Fruit fly (Drosophila melanogaster) whole organism, embryonic: Measurements from ENCODE around the gene lobo.
"Not testable (repeated sequence)": the region's sequence is repeated elsewhere in the genome, so short reads cannot be mapped to it uniquely, and the experiment has no call there.

ENCODE experiments used
- CG1024 ChIP-seq: fragments of 200-800 bp; sonication (Bioruptor generic); IDR thresholded peaks from 2 replicates; pipeline ENCODE4 v1.3.6; 2022; ENCODE audit warnings: missing biosample characterization, missing genetic modification characterization
- CG10267 ChIP-seq: fragments of 200-800 bp; sonication (Bioruptor generic); optimal IDR thresholded peaks from 2 replicates; lab custom pipeline; 2018; ENCODE audit warnings: missing biosample characterization, mild to moderate bottlenecking, missing genetic modification characterization, moderate library complexity
- CG10654 ChIP-seq: fragments of 200-800 bp; sonication (Bioruptor generic); optimal IDR thresholded peaks from 2 replicates; lab custom pipeline; 2016; ENCODE audit warnings: missing biosample characterization, missing genetic modification characterization
- CG11247 ChIP-seq: fragments of 200-800 bp; sonication (Bioruptor generic); IDR thresholded peaks from 2 replicates; pipeline ENCODE4 v1.3.6; 2022; ENCODE audit warnings: missing biosample characterization, missing genetic modification characterization
- CG11695 ChIP-seq: fragments of 200-800 bp; sonication (Bioruptor generic); IDR thresholded peaks from 3 replicates; pipeline ENCODE4 v1.3.6; 2022; ENCODE audit warnings: missing biosample characterization, missing genetic modification characterization
- CG12104 ChIP-seq: fragments of 200-800 bp; sonication (Bioruptor generic); optimal IDR thresholded peaks from 3 replicates; lab custom pipeline; 2016; ENCODE audit warnings: missing biosample characterization, missing genetic modification characterization
- CG14667 ChIP-seq: fragments of 200-800 bp; sonication (Bioruptor generic); IDR thresholded peaks from 2 replicates; pipeline ENCODE4 v1.3.6; 2022; ENCODE audit warnings: missing biosample characterization, missing genetic modification characterization
- CG15011 ChIP-seq: fragments of 200-800 bp; sonication (Bioruptor generic); optimal IDR thresholded peaks from 3 replicates; lab custom pipeline; 2018; ENCODE audit warnings: missing biosample characterization, mild to moderate bottlenecking, missing genetic modification characterization
- CG1603 ChIP-seq: fragments of 200-800 bp; sonication (Bioruptor generic); optimal IDR thresholded peaks from 2 replicates; lab custom pipeline; 2019; ENCODE audit warnings: missing biosample characterization, mild to moderate bottlenecking, missing genetic modification characterization, moderate library complexity
- CG17829 ChIP-seq: fragments of 200-800 bp; optimal IDR thresholded peaks from 2 replicates; lab custom pipeline; 2019; ENCODE audit warnings: missing biosample characterization, mild to moderate bottlenecking, missing genetic modification characterization, moderate library complexity
- CG2889 ChIP-seq: fragments of 200-800 bp; sonication (Bioruptor generic); IDR thresholded peaks from 3 replicates; pipeline ENCODE4 v1.3.6; 2022; ENCODE audit warnings: missing biosample characterization, missing genetic modification characterization
- CG30431 ChIP-seq: fragments of 200-800 bp; sonication (Bioruptor generic); optimal IDR thresholded peaks from 2 replicates; lab custom pipeline; 2017; ENCODE audit warnings: missing biosample characterization, missing genetic modification characterization
- CG32532 ChIP-seq: fragments of 200-800 bp; sonication (Bioruptor generic); IDR thresholded peaks from 2 replicates; pipeline ENCODE4 v1.3.6; 2022; ENCODE audit warnings: missing biosample characterization, missing genetic modification characterization
- CG4328 ChIP-seq: fragments of 200-800 bp; sonication (Bioruptor generic); optimal IDR thresholded peaks from 3 replicates; lab custom pipeline; 2017; ENCODE audit warnings: missing biosample characterization, missing genetic modification reagents, missing genetic modification characterization
- CG5245 ChIP-seq: fragments of 200-800 bp; sonication (Bioruptor generic); optimal IDR thresholded peaks from 3 replicates; lab custom pipeline; 2016; ENCODE audit warnings: missing biosample characterization, missing genetic modification characterization
- CG6254 ChIP-seq: fragments of 200-800 bp; sonication (Bioruptor generic); optimal IDR thresholded peaks from 3 replicates; lab custom pipeline; 2017; ENCODE audit warnings: mild to moderate bottlenecking, missing biosample characterization, missing genetic modification reagents, missing genetic modification characterization
- CG6272 ChIP-seq: fragments of 200-800 bp; sonication (Bioruptor generic); IDR thresholded peaks from 2 replicates; pipeline ENCODE4 v1.3.6; 2022; ENCODE audit warnings: missing biosample characterization, missing genetic modification characterization
- CG6654 ChIP-seq: fragments of 200-800 bp; sonication (Bioruptor generic); optimal IDR thresholded peaks from 2 replicates; lab custom pipeline; 2017; ENCODE audit warnings: missing biosample characterization, mild to moderate bottlenecking, missing genetic modification characterization
- CG7357 ChIP-seq: fragments of 200-800 bp; sonication (Bioruptor generic); IDR thresholded peaks from 3 replicates; pipeline ENCODE4 v1.3.6; 2022; ENCODE audit warnings: missing biosample characterization, missing genetic modification characterization
- CG7987 ChIP-seq: fragments of 200-800 bp; sonication (Bioruptor generic); optimal IDR thresholded peaks from 2 replicates; lab custom pipeline; 2018; ENCODE audit warnings: missing biosample characterization, mild to moderate bottlenecking, missing genetic modification characterization, moderate library complexity
- CG8089 ChIP-seq: fragments of 200-800 bp; sonication (Bioruptor generic); optimal IDR thresholded peaks from 3 replicates; lab custom pipeline; 2016; ENCODE audit warnings: missing biosample characterization, missing genetic modification characterization
- CkIIα-i1 ChIP-seq: fragments of 200-800 bp; sonication (Bioruptor generic); IDR thresholded peaks from 2 replicates; pipeline ENCODE4 v1.3.6; 2022; ENCODE audit warnings: missing biosample characterization, missing genetic modification characterization
- D ChIP-seq, 2 experiments: fragments of 200-800 bp in 1 of 2; fragments of >200 bp in 1 of 2; sonication (Bioruptor generic) in 1 of 2; optimal IDR thresholded peaks; 2 replicates in 1 of 2; 3 replicates in 1 of 2; lab custom pipeline; 2017; ENCODE audit warnings: mild to moderate bottlenecking in 1 of 2, missing biosample characterization in 1 of 2, missing genetic modification characterization in 1 of 2, missing genetic modification reagents in 1 of 2
- D19B ChIP-seq: fragments of 200-800 bp; sonication (Bioruptor generic); optimal IDR thresholded peaks from 2 replicates; lab custom pipeline; 2017; ENCODE audit warnings: missing biosample characterization, mild to moderate bottlenecking, missing genetic modification characterization
- Dbx ChIP-seq: fragments of 200-800 bp; sonication (Bioruptor generic); IDR thresholded peaks from 3 replicates; pipeline ENCODE4 v1.3.6; 2022; ENCODE audit warnings: missing biosample characterization, missing genetic modification characterization
- HLH3B ChIP-seq: fragments of 200-800 bp; sonication (Bioruptor generic); IDR thresholded peaks from 2 replicates; pipeline ENCODE4 v1.3.6; 2022; ENCODE audit warnings: missing biosample characterization, missing genetic modification characterization
- HLHmδ ChIP-seq: fragments of 200-800 bp; sonication (Bioruptor generic); optimal IDR thresholded peaks from 2 replicates; lab custom pipeline; 2018; ENCODE audit warnings: missing biosample characterization, mild to moderate bottlenecking, missing genetic modification characterization, moderate library complexity
- Meics ChIP-seq: fragments of 200-800 bp; sonication (Bioruptor generic); optimal IDR thresholded peaks from 2 replicates; lab custom pipeline; 2017; ENCODE audit warnings: missing biosample characterization, mild to moderate bottlenecking, missing genetic modification characterization
- NfI ChIP-seq: fragments of 200-800 bp; sonication (Bioruptor generic); optimal IDR thresholded peaks from 3 replicates; lab custom pipeline; 2018; ENCODE audit warnings: missing biosample characterization, mild to moderate bottlenecking, missing genetic modification characterization, moderate library complexity
- Oli ChIP-seq: fragments of 200-800 bp; sonication (Bioruptor generic); optimal IDR thresholded peaks from 2 replicates; lab custom pipeline; 2018; ENCODE audit warnings: missing biosample characterization, mild to moderate bottlenecking, missing genetic modification characterization, moderate library complexity
- Rfx ChIP-seq: fragments of 200-800 bp; sonication (Bioruptor generic); IDR thresholded peaks from 2 replicates; pipeline ENCODE4 v1.3.6; 2022; ENCODE audit warnings: missing biosample characterization, missing genetic modification characterization
- amos ChIP-seq: fragments of 200-800 bp; sonication (Bioruptor generic); IDR thresholded peaks from 2 replicates; pipeline ENCODE4 v1.3.6; 2022; ENCODE audit warnings: missing biosample characterization, missing genetic modification characterization; ENCODE audit not compliant: partially characterized antibody
- ase ChIP-seq: fragments of 200-800 bp; sonication (Bioruptor generic); IDR thresholded peaks from 3 replicates; pipeline ENCODE4 v1.3.6; 2022; ENCODE audit warnings: missing biosample characterization, missing genetic modification characterization
- ato ChIP-seq: fragments of 200-800 bp; sonication (Bioruptor generic); IDR thresholded peaks from 2 replicates; pipeline ENCODE4 v1.3.6; 2022; ENCODE audit warnings: missing biosample characterization, missing genetic modification characterization; ENCODE audit not compliant: partially characterized antibody
- bowl ChIP-seq: fragments of 200-800 bp; sonication (Bioruptor generic); IDR thresholded peaks from 2 replicates; pipeline ENCODE4 v1.3.6; 2022; ENCODE audit warnings: missing biosample characterization, missing genetic modification characterization
- cas ChIP-seq: fragments of 200-800 bp; sonication (Bioruptor generic); IDR thresholded peaks from 2 replicates; pipeline ENCODE4 v1.3.6; 2022; ENCODE audit warnings: missing biosample characterization, missing genetic modification characterization
- croc ChIP-seq: fragments of 200-800 bp; sonication (Bioruptor generic); conservative IDR thresholded peaks from 3 replicates; pipeline ENCODE4 v1.3.6; 2022; ENCODE audit warnings: missing biosample characterization, missing genetic modification characterization
- dysf ChIP-seq: fragments of 200-800 bp; sonication (Bioruptor generic); IDR thresholded peaks from 3 replicates; pipeline ENCODE4 v1.3.6; 2022; ENCODE audit warnings: missing biosample characterization, missing genetic modification characterization
- lov ChIP-seq, 2 experiments: fragments of 200-800 bp in 1 of 2; fragments of >200 bp in 1 of 2; sonication (Bioruptor generic) in 1 of 2; IDR thresholded peaks in 1 of 2; optimal IDR thresholded peaks in 1 of 2; 2 replicates in 1 of 2; 3 replicates in 1 of 2; pipeline versions ENCODE4 v1.3.6 to Lab custom; 2017 to 2022; ENCODE audit warnings: missing biosample characterization in 1 of 2, missing genetic modification characterization in 1 of 2
- nmo ChIP-seq: fragments of 200-800 bp; sonication (Bioruptor generic); optimal IDR thresholded peaks from 2 replicates; lab custom pipeline; 2018; ENCODE audit warnings: missing biosample characterization, mild to moderate bottlenecking, missing genetic modification characterization, moderate library complexity
- pan ChIP-seq, 4 experiments: fragments of >200 bp in 3 of 4; fragments of 200-800 bp in 1 of 4; sonication (Bioruptor generic) in 1 of 4; optimal IDR thresholded peaks in 3 of 4; IDR thresholded peaks in 1 of 4; 2 replicates each; pipeline versions ENCODE4 v1.3.6 to Lab custom; 2017 to 2022; ENCODE audit warnings: missing biosample characterization in 2 of 4, missing genetic modification characterization in 2 of 4, mixed read lengths in 1 of 4
- ranshi ChIP-seq: fragments of 200-800 bp; sonication (Bioruptor generic); IDR thresholded peaks from 2 replicates; pipeline ENCODE4 v1.3.6; 2022; ENCODE audit warnings: missing biosample characterization, missing genetic modification characterization
- row ChIP-seq: fragments of 200-800 bp; sonication (Bioruptor generic); IDR thresholded peaks from 3 replicates; pipeline ENCODE4 v1.3.6; 2022; ENCODE audit warnings: missing biosample characterization, missing genetic modification characterization
- schlank ChIP-seq: fragments of 200-800 bp; sonication (Bioruptor generic); optimal IDR thresholded peaks from 2 replicates; lab custom pipeline; 2018; ENCODE audit warnings: missing biosample characterization, mild to moderate bottlenecking, missing genetic modification characterization
- tin ChIP-seq: fragments of 200-800 bp; sonication (Bioruptor generic); optimal IDR thresholded peaks from 3 replicates; lab custom pipeline; 2016; ENCODE audit warnings: missing biosample characterization, missing genetic modification characterization
- unc-4 ChIP-seq: fragments of 200-800 bp; sonication (Bioruptor generic); IDR thresholded peaks from 2 replicates; pipeline ENCODE4 v1.3.6; 2022; ENCODE audit warnings: missing biosample characterization, missing genetic modification characterization; ENCODE audit not compliant: partially characterized antibody
- unpg ChIP-seq: fragments of 200-800 bp; sonication (Bioruptor generic); optimal IDR thresholded peaks from 3 replicates; lab custom pipeline; 2018; ENCODE audit warnings: missing biosample characterization, mild to moderate bottlenecking, missing genetic modification characterization, moderate library complexity
- z ChIP-seq: fragments of 200-800 bp; sonication (Bioruptor generic); IDR thresholded peaks from 3 replicates; pipeline ENCODE4 v1.3.6; 2022; ENCODE audit warnings: missing biosample characterization, missing genetic modification characterization

The lobo gene

DNA sequence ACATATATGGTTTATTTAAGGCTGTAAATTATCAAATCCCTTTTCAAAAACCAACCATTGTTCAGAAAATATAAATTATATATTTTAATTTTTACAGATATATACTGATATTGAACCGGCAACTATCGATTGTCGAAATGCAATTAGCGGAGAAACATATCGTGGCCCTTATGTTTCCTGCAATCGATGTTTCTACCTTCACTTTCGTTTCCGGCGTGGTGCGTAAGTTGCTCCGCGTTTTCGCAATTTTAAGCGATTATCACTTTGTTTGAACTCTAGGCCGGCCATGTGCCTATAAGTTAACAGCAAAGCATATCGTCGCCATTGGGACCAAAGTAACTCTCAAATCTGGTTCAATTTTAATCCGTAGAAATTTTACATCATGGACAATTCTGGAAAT, 70.3 kb downstream of the lobo start, which contains the start of gene vig2 (continued):
- 0 out of 3 replicates have a peak, but pooled peaks have one; percentile 39 for TF ChIP-seq CG11695 (GFP tag; lab: Robert Waterston, UW)
- peak; percentile 55 for TF ChIP-seq nmo (GFP tag; lab: Kevin White, UChicago)
- TF ChIP-seq pan, lov, D (optimal IDR thresholded peaks at IDR 0.05; lab: Kevin White, UChicago): not testable (repeated sequence)
- TF ChIP-seq pan (GFP tag; optimal IDR thresholded peaks at IDR 0.05 in 1 of 2, IDR thresholded peaks at IDR 0.05 in 1 of 2) = peak in 1 of 2 experiments; percentile 80
- TF ChIP-seq CG1603 (tag; lab: Kevin White, UChicago) = peak; percentile 32
- TF ChIP-seq Oli (tag; lab: Kevin White, UChicago) = peak; percentile 34
- TF ChIP-seq ase (GFP tag; lab: Robert Waterston, UW) = peak; percentile 68; the same call in 2 of the 3 replicates
- peak; percentile 66; the same call in 1 of the 2 replicates for TF ChIP-seq ranshi (GFP tag; lab: Robert Waterston, UW)
- peak; percentile 16 for TF ChIP-seq D19B
- peak; percentile 80 for TF ChIP-seq CG6272 (GFP tag; lab: Robert Waterston, UW)
- peak; percentile 5; the same call in 1 of the 2 replicates for TF ChIP-seq CkIIα-i1 (GFP tag; lab: Robert Waterston, UW)
- TF ChIP-seq CG14667 = 0 out of 2 replicates have a peak, but pooled peaks have one; percentile 23
- TF ChIP-seq unpg (GFP tag; lab: Kevin White, UChicago) = peak; percentile 12
- 0 out of 3 replicates have a peak, but pooled peaks have one; percentile 29 for TF ChIP-seq croc (GFP tag; lab: Robert Waterston, UW)
- peak; percentile 39 for TF ChIP-seq CG30431 (GFP tag; lab: Kevin White, UChicago)
- peak; percentile 28 for TF ChIP-seq CG10654 (GFP tag; lab: Kevin White, UChicago)
- TF ChIP-seq CG12104 (GFP tag; lab: Kevin White, UChicago) = peak; percentile 54
- peak; percentile 0 for TF ChIP-seq CG10267 (tag; lab: Kevin White, UChicago)
- peak; percentile 93 for TF ChIP-seq Rfx (GFP tag; lab: Robert Waterston, UW)
- peak; percentile 3 for TF ChIP-seq CG17829 (tag; lab: Kevin White, UChicago)
- peak; percentile 17 for TF ChIP-seq CG4328 (GFP tag; lab: Kevin White, UChicago)
- TF ChIP-seq CG8089 = peak; percentile 21
- peak; percentile 61 for TF ChIP-seq CG7987 (GFP tag; lab: Kevin White, UChicago)
- TF ChIP-seq Meics (GFP tag; lab: Kevin White, UChicago) = peak; percentile 74
- peak; percentile 3 for TF ChIP-seq tin (GFP tag; lab: Kevin White, UChicago)
- peak; percentile 75 for TF ChIP-seq unc-4 (GFP tag; lab: Robert Waterston, UW)
- TF ChIP-seq cas (GFP tag; lab: Robert Waterston, UW) = 0 out of 2 replicates have a peak, but pooled peaks have one; percentile 6
- TF ChIP-seq HLHmδ (GFP tag; lab: Kevin White, UChicago) = peak; percentile 72
- TF ChIP-seq CG6654 (GFP tag; lab: Kevin White, UChicago) = peak; percentile 10
- TF ChIP-seq HLH3B = peak; percentile 70
- peak; percentile 72 for TF ChIP-seq CG1024 (GFP tag; lab: Robert Waterston, UW)
- peak; percentile 46 for TF ChIP-seq schlank
- TF ChIP-seq CG32532 (GFP tag; lab: Robert Waterston, UW) = peak; percentile 90
- peak; percentile 81 for TF ChIP-seq CG11247
- TF ChIP-seq amos (GFP tag; lab: Robert Waterston, UW) = peak; percentile 94
- peak; percentile 81 for TF ChIP-seq NfI (GFP tag; lab: Kevin White, UChicago)
- TF ChIP-seq z (GFP tag; lab: Robert Waterston, UW) = 0 out of 3 replicates have a peak, but pooled peaks have one; percentile 33
- TF ChIP-seq CG6254 (GFP tag; lab: Kevin White, UChicago) = peak; percentile 5
- TF ChIP-seq CG15011 (GFP tag; lab: Kevin White, UChicago) = peak; percentile 18
- peak; percentile 71; the same call in 2 of the 3 replicates for TF ChIP-seq dysf (GFP tag; lab: Robert Waterston, UW)
- TF ChIP-seq CG7357 (GFP tag; lab: Robert Waterston, UW) = 0 out of 3 replicates have a peak, but pooled peaks have one; percentile 31
- TF ChIP-seq CG2889 = peak; percentile 63; the same call in 2 of the 3 replicates
- peak; percentile 73 for TF ChIP-seq bowl (GFP tag; lab: Robert Waterston, UW)
- peak; percentile 70 for TF ChIP-seq row (GFP tag; lab: Robert Waterston, UW)
- peak; percentile 85 for TF ChIP-seq Dbx
- TF ChIP-seq lov (GFP tag; IDR thresholded peaks at IDR 0.05; lab: Robert Waterston, UW) = peak; percentile 90; the same call in 2 of the 3 replicates
- peak; percentile 2 for TF ChIP-seq D (GFP tag; optimal IDR thresholded peaks at IDR 0.05; lab: Kevin White, UChicago)
- peak; percentile 32 for TF ChIP-seq CG5245
- peak; percentile 90 for TF ChIP-seq ato (GFP tag; lab: Robert Waterston, UW)
